Worm (Caenorhabditis elegans) whole organism, L4 larva: Measurements from ENCODE around the gene C29F5.1.

Source experiments
- R02D3.7 ChIP-seq: fragments of 150-350 bp; sonication (generic microtip); optimal IDR thresholded peaks from 3 replicates; lab custom pipeline; 2014; ENCODE audit warnings: missing biosample characterization, missing genetic modification characterization
- aly-2 ChIP-seq: sonication (generic microtip); optimal IDR thresholded peaks from 2 replicates; lab custom pipeline; 2018; ENCODE audit warnings: missing biosample characterization, missing genetic modification characterization
- ceh-44 ChIP-seq: fragments of 200-800 bp; sonication (Bioruptor generic); IDR thresholded peaks from 2 replicates; pipeline ENCODE4 v1.3.6; 2022; ENCODE audit warnings: missing genetic modification reagents, missing genetic modification characterization, missing compliant biosample characterization
- ces-1 ChIP-seq: fragments of 150-350 bp; sonication (generic microtip); optimal IDR thresholded peaks from 4 replicates; lab custom pipeline; 2014; ENCODE audit warnings: missing biosample characterization, missing genetic modification reagents, missing genetic modification characterization
- daf-16 ChIP-seq, 3 experiments: sonication (generic microtip); optimal IDR thresholded peaks; 2 replicates each; lab custom pipeline; 2016 to 2017; ENCODE audit warnings: missing genetic modification characterization in 3 of 3, missing genetic modification reagents in 3 of 3, mild to moderate bottlenecking in 2 of 3, missing compliant biosample characterization in 2 of 3, missing biosample characterization in 1 of 3, moderate library complexity in 1 of 3
- daf-19 ChIP-seq: fragments of 200-800 bp; sonication (Bioruptor generic); conservative IDR thresholded peaks from 2 replicates; pipeline ENCODE4 v1.3.6; 2022; ENCODE audit warnings: missing genetic modification characterization, missing compliant biosample characterization
- dpl-1 ChIP-seq: fragments of 150-350 bp; optimal IDR thresholded peaks from 2 replicates; lab custom pipeline; 2014; ENCODE audit warnings: missing biosample characterization, missing genetic modification reagents, missing genetic modification characterization
- lin-39 ChIP-seq: fragments of 150-350 bp; optimal IDR thresholded peaks from 2 replicates; lab custom pipeline; 2014; ENCODE audit warnings: missing biosample characterization, missing genetic modification reagents, missing genetic modification characterization
- mdl-1 ChIP-seq, 2 experiments: fragments of 150-350 bp in 1 of 2; sonication (generic microtip) in 1 of 2; optimal IDR thresholded peaks; 2 replicates each; lab custom pipeline; 2014 to 2017; ENCODE audit warnings: missing biosample characterization in 2 of 2, missing genetic modification characterization in 2 of 2
- mxl-3 ChIP-seq: fragments of 200-800 bp; sonication (Bioruptor generic); optimal IDR thresholded peaks from 2 replicates; lab custom pipeline; 2018; ENCODE audit warnings: mild to moderate bottlenecking, missing genetic modification characterization, missing compliant biosample characterization
- nhr-11 ChIP-seq: fragments of 150-350 bp; optimal IDR thresholded peaks from 2 replicates; lab custom pipeline; 2014; ENCODE audit warnings: missing biosample characterization, missing genetic modification characterization
- nhr-25 ChIP-seq: sonication (generic microtip); optimal IDR thresholded peaks from 2 replicates; lab custom pipeline; 2017; ENCODE audit warnings: missing genetic modification characterization, mild to moderate bottlenecking, missing compliant biosample characterization, antibody characterized with exemption, moderate library complexity, borderline replicate concordance; ENCODE audit not compliant: insufficient read depth
- pqm-1 ChIP-seq: sonication (generic microtip); optimal IDR thresholded peaks from 2 replicates; lab custom pipeline; 2017; ENCODE audit warnings: missing biosample characterization, missing genetic modification characterization
- zag-1 ChIP-seq: fragments of 150-350 bp; optimal IDR thresholded peaks from 2 replicates; lab custom pipeline; 2014; ENCODE audit warnings: missing biosample characterization, missing genetic modification characterization

ce11 chrII:6306125-6306524 lies 2.8 kb downstream of the C29F5.1 start, which contains the start of gene C29F5.8:
- no peak for TF ChIP-seq R02D3.7
- no peak for TF ChIP-seq ces-1
- no peak for TF ChIP-seq aly-2 (tag; lab: Kevin White, UChicago)
- TF ChIP-seq dpl-1 (GFP tag; lab: Kevin White, UChicago) = no peak
- no peak for TF ChIP-seq daf-16 (GFP tag; optimal IDR thresholded peaks at IDR 0.05; lab: Kevin White, UChicago)
- TF ChIP-seq daf-16 (tag; optimal IDR thresholded peaks at IDR 0.05; lab: Kevin White, UChicago) = no peak
- TF ChIP-seq lin-39 (tag; lab: Kevin White, UChicago) = no peak
- no peak for TF ChIP-seq nhr-25 (tag; lab: Kevin White, UChicago)
- no peak for TF ChIP-seq mxl-3 (GFP tag; lab: Kevin White, UChicago)
- no peak for TF ChIP-seq pqm-1 (tag; lab: Kevin White, UChicago)
- TF ChIP-seq nhr-11 (tag; lab: Kevin White, UChicago) = no peak
- TF ChIP-seq mdl-1 (tag; optimal IDR thresholded peaks at IDR 0.05; lab: Kevin White, UChicago) = no peak
- TF ChIP-seq daf-19 = no peak
- TF ChIP-seq zag-1 = no peak
- TF ChIP-seq ceh-44 (GFP tag; lab: Robert Waterston, UW) = no peak
